Fruit fly (Drosophila melanogaster): ENCODE data around the gene cv-c.

The cv-c gene

dm6 chr3R:14391281-14391680, 90.2 kb downstream of the cv-c start:
- TF ChIP-seq esn (GFP tag; optimal IDR thresholded peaks at IDR 0.05), result peak; percentile 71
- peak; percentile 21 for TF ChIP-seq CG1621 (tag; optimal IDR thresholded peaks at IDR 0.05)
- peak; percentile 64 for TF ChIP-seq CG3032 (tag; optimal IDR thresholded peaks at IDR 0.05)
- TF ChIP-seq CG32006 (GFP tag; optimal IDR thresholded peaks at IDR 0.05), result peak; percentile 4
- no peak for TF ChIP-seq CG6854 (GFP tag; optimal IDR thresholded peaks at IDR 0.05)
- peak; percentile 76 for TF ChIP-seq CG6163 (GFP tag; IDR thresholded peaks at IDR 0.05)
- TF ChIP-seq CG15336 (GFP tag; IDR thresholded peaks at IDR 0.05), result no peak
- TF ChIP-seq dsx (GFP tag; optimal IDR thresholded peaks at IDR 0.05; ENCODE audit: poor library complexity, severe bottlenecking), result no peak
- peak; percentile 9 for TF ChIP-seq Ets21C (GFP tag; optimal IDR thresholded peaks at IDR 0.05)
- TF ChIP-seq Blimp-1 (GFP tag; optimal IDR thresholded peaks at IDR 0.05), result peak; percentile 12
- no peak for TF ChIP-seq Lpt (GFP tag; optimal IDR thresholded peaks at IDR 0.05)
- peak; percentile 64 for TF ChIP-seq svp (GFP tag)
- no peak for TF ChIP-seq Gug (GFP tag; IDR thresholded peaks at IDR 0.05)
- TF ChIP-seq fd85E (GFP tag; optimal IDR thresholded peaks at IDR 0.05), result no peak
- TF ChIP-seq Sox15 (GFP tag; optimal IDR thresholded peaks at IDR 0.05), result no peak
- TF ChIP-seq CG16779 (tag; optimal IDR thresholded peaks at IDR 0.05), result no peak
- no peak; the same call in 1 of the 2 replicates for TF ChIP-seq CG11294 (GFP tag; IDR thresholded peaks at IDR 0.05)
- TF ChIP-seq CG11762 (GFP tag; optimal IDR thresholded peaks at IDR 0.05; ENCODE audit: insufficient read depth), result peak; percentile 23
- TF ChIP-seq spab (GFP tag; optimal IDR thresholded peaks at IDR 0.05), result peak; percentile 23
- TF ChIP-seq Ets96B (tag; optimal IDR thresholded peaks at IDR 0.05), result peak; percentile 22
- no peak for TF ChIP-seq CG9139 (GFP tag; optimal IDR thresholded peaks at IDR 0.05)
- TF ChIP-seq Hr4 (GFP tag; optimal IDR thresholded peaks at IDR 0.05), result peak; percentile 21
- TF ChIP-seq acj6 (GFP tag; optimal IDR thresholded peaks at IDR 0.05), result peak; percentile 38
- peak; percentile 59 for TF ChIP-seq CG11902 (GFP tag; optimal IDR thresholded peaks at IDR 0.05)
- TF ChIP-seq eg (GFP tag; IDR thresholded peaks at IDR 0.05), result peak; percentile 45; the same call in 1 of the 3 replicates
- peak; percentile 51 for TF ChIP-seq CG6792 (GFP tag; optimal IDR thresholded peaks at IDR 0.05)
- TF ChIP-seq CG8319 (GFP tag; optimal IDR thresholded peaks at IDR 0.05), result peak; percentile 70
- peak; percentile 72 for TF ChIP-seq CG31627 (GFP tag; optimal IDR thresholded peaks at IDR 0.05)
- TF ChIP-seq Hr38 (GFP tag; optimal IDR thresholded peaks at IDR 0.05), result no peak
- TF ChIP-seq Eip93F (GFP tag; optimal IDR thresholded peaks at IDR 0.05), result no peak
- TF ChIP-seq Met (GFP tag; optimal IDR thresholded peaks at IDR 0.05), result peak; percentile 55
- peak; percentile 25 for TF ChIP-seq Smox (GFP tag; optimal IDR thresholded peaks at IDR 0.05)
- TF ChIP-seq salr (GFP tag; optimal IDR thresholded peaks at IDR 0.05), result peak in 1 of 2 experiments; percentile 31
- TF ChIP-seq CG3919 (GFP tag; optimal IDR thresholded peaks at IDR 0.05), result peak; percentile 90
- peak; percentile 53 for TF ChIP-seq Sox14 (GFP tag; optimal IDR thresholded peaks at IDR 0.05)
- TF ChIP-seq CG10631 (GFP tag; optimal IDR thresholded peaks at IDR 0.05), result peak; percentile 29
- TF ChIP-seq vri (GFP tag; optimal IDR thresholded peaks at IDR 0.05), result peak; percentile 22
- TF ChIP-seq Sox102F (GFP tag; optimal IDR thresholded peaks at IDR 0.05), result peak; percentile 10
- peak; percentile 93 for TF ChIP-seq cyc (GFP tag; optimal IDR thresholded peaks at IDR 0.05)
- TF ChIP-seq CG34406 (GFP tag; optimal IDR thresholded peaks at IDR 0.05), result peak; percentile 13
- TF ChIP-seq fd59A (GFP tag; optimal IDR thresholded peaks at IDR 0.05), result no peak
- peak; percentile 65 for TF ChIP-seq topi (GFP tag; optimal IDR thresholded peaks at IDR 0.05)
- peak; percentile 64 for TF ChIP-seq Hr39 (GFP tag; optimal IDR thresholded peaks at IDR 0.05)
- peak; percentile 68 for TF ChIP-seq Eip75B (GFP tag; optimal IDR thresholded peaks at IDR 0.05)
- TF ChIP-seq OdsH (GFP tag; optimal IDR thresholded peaks at IDR 0.05), result peak; percentile 45
- no peak for TF ChIP-seq CG8632 (GFP tag; optimal IDR thresholded peaks at IDR 0.05)
- TF ChIP-seq CG6276 (GFP tag; optimal IDR thresholded peaks at IDR 0.05), result no peak
- TF ChIP-seq CG6808 (GFP tag; optimal IDR thresholded peaks at IDR 0.05), result peak; percentile 49
- peak; percentile 66 for TF ChIP-seq CG7368 (GFP tag; optimal IDR thresholded peaks at IDR 0.05)
- TF ChIP-seq Eip78C (GFP tag), result peak; percentile 84
- TF ChIP-seq CG10669 (GFP tag; optimal IDR thresholded peaks at IDR 0.05), result peak; percentile 59
- peak; percentile 72 for TF ChIP-seq lz (GFP tag; optimal IDR thresholded peaks at IDR 0.05)
- TF ChIP-seq pdm3 (GFP tag; optimal IDR thresholded peaks at IDR 0.05), result peak; percentile 22

All from whole organism, prepupa.